Worm (Caenorhabditis elegans) whole organism, late embryonic: ENCODE data around the gene str-45.

Experiments used
- C38D4.7 ChIP-seq: fragments of 200-800 bp; sonication (Bioruptor generic); optimal IDR thresholded peaks from 2 replicates; lab custom pipeline; 2018; ENCODE audit warnings: mild to moderate bottlenecking, missing genetic modification characterization, moderate library complexity, missing compliant biosample characterization
- K02D7.2 ChIP-seq: sonication (generic microtip); optimal IDR thresholded peaks from 2 replicates; lab custom pipeline; 2017; ENCODE audit warnings: mild to moderate bottlenecking, missing genetic modification characterization, missing compliant biosample characterization
- K09A11.1 ChIP-seq: sonication (generic microtip); optimal IDR thresholded peaks from 2 replicates; lab custom pipeline; 2017; ENCODE audit warnings: antibody characterized with exemption, mild to moderate bottlenecking, missing genetic modification characterization, missing compliant biosample characterization; ENCODE audit not compliant: insufficient read depth
- Y22D7AL.16 ChIP-seq: sonication (generic microtip); optimal IDR thresholded peaks from 2 replicates; lab custom pipeline; 2016; ENCODE audit warnings: missing genetic modification characterization, missing compliant biosample characterization
- ahr-1 ChIP-seq: sonication (generic microtip); optimal IDR thresholded peaks from 2 replicates; lab custom pipeline; 2016; ENCODE audit warnings: missing genetic modification characterization, missing compliant biosample characterization
- ama-1 ChIP-seq: fragments of 150-350 bp; optimal IDR thresholded peaks from 2 replicates; lab custom pipeline; 2014
- ceh-14 ChIP-seq: sonication (generic microtip); optimal IDR thresholded peaks from 2 replicates; lab custom pipeline; 2016; ENCODE audit warnings: missing genotype, missing genetic modification characterization, missing compliant biosample characterization
- ceh-18 ChIP-seq: sonication (generic microtip); optimal IDR thresholded peaks from 2 replicates; lab custom pipeline; 2016; ENCODE audit warnings: missing genetic modification characterization, missing compliant biosample characterization
- ceh-19 ChIP-seq: fragments of 200-800 bp; sonication (Bioruptor generic); optimal IDR thresholded peaks from 2 replicates; lab custom pipeline; 2018; ENCODE audit warnings: mild to moderate bottlenecking, missing genetic modification characterization, missing compliant biosample characterization
- ceh-2 ChIP-seq: sonication (generic microtip); optimal IDR thresholded peaks from 2 replicates; lab custom pipeline; 2016; ENCODE audit warnings: missing genotype, missing genetic modification characterization, missing compliant biosample characterization
- ceh-22 ChIP-seq: sonication (generic microtip); optimal IDR thresholded peaks from 2 replicates; lab custom pipeline; 2017; ENCODE audit warnings: missing biosample characterization, missing genetic modification characterization
- ceh-24 ChIP-seq: sonication (generic microtip); optimal IDR thresholded peaks from 2 replicates; lab custom pipeline; 2016; ENCODE audit warnings: mild to moderate bottlenecking, missing genetic modification characterization, missing compliant biosample characterization
- ceh-30 ChIP-seq: fragments of 150-350 bp; optimal IDR thresholded peaks from 2 replicates; lab custom pipeline; 2014; ENCODE audit warnings: missing biosample characterization, missing genetic modification characterization
- ceh-31 ChIP-seq: sonication (generic microtip); optimal IDR thresholded peaks from 2 replicates; lab custom pipeline; 2016; ENCODE audit warnings: missing genetic modification characterization, missing compliant biosample characterization
- ceh-34 ChIP-seq: sonication (generic microtip); optimal IDR thresholded peaks from 2 replicates; lab custom pipeline; 2016; ENCODE audit warnings: mild to moderate bottlenecking, missing genetic modification characterization, missing compliant biosample characterization
- ceh-45 ChIP-seq: fragments of 200-800 bp; sonication (Bioruptor generic); IDR thresholded peaks from 2 replicates; pipeline ENCODE4 v1.3.6; 2022; ENCODE audit warnings: missing genetic modification reagents, missing genetic modification characterization, missing compliant biosample characterization
- ceh-48 ChIP-seq: sonication (generic microtip); optimal IDR thresholded peaks from 2 replicates; lab custom pipeline; 2016; ENCODE audit warnings: missing genetic modification characterization, inconsistent platforms, missing compliant biosample characterization
- ceh-6 ChIP-seq: fragments of 200-800 bp; sonication (Bioruptor generic); optimal IDR thresholded peaks from 2 replicates; lab custom pipeline; 2018; ENCODE audit warnings: mild to moderate bottlenecking, missing genetic modification characterization, missing compliant biosample characterization
- dmd-4 ChIP-seq: sonication (generic microtip); optimal IDR thresholded peaks from 2 replicates; lab custom pipeline; 2016; ENCODE audit warnings: borderline replicate concordance, missing genetic modification characterization, missing compliant biosample characterization
- dve-1 ChIP-seq: sonication (generic microtip); optimal IDR thresholded peaks from 2 replicates; lab custom pipeline; 2017; ENCODE audit warnings: antibody characterized with exemption, mild to moderate bottlenecking, missing genetic modification characterization, missing compliant biosample characterization
- elt-2 ChIP-seq: sonication (generic microtip); optimal IDR thresholded peaks from 2 replicates; lab custom pipeline; 2016; ENCODE audit warnings: missing genetic modification reagents, missing genetic modification characterization, missing compliant biosample characterization
- elt-4 ChIP-seq: sonication (generic microtip); optimal IDR thresholded peaks from 2 replicates; lab custom pipeline; 2016; ENCODE audit warnings: missing genetic modification characterization, missing compliant biosample characterization
- ets-4 ChIP-seq: sonication (generic microtip); optimal IDR thresholded peaks from 2 replicates; lab custom pipeline; 2016; ENCODE audit warnings: missing genetic modification characterization, missing compliant biosample characterization
- fkh-6 ChIP-seq: sonication (generic microtip); optimal IDR thresholded peaks from 2 replicates; lab custom pipeline; 2016; ENCODE audit warnings: missing genetic modification characterization, missing compliant biosample characterization
- gmeb-2 ChIP-seq: sonication (generic microtip); optimal IDR thresholded peaks from 2 replicates; lab custom pipeline; 2016; ENCODE audit warnings: missing genetic modification characterization, inconsistent platforms, missing compliant biosample characterization
- hlh-13 ChIP-seq: fragments of 200-800 bp; sonication (Bioruptor generic); optimal IDR thresholded peaks from 2 replicates; lab custom pipeline; 2018; ENCODE audit warnings: mild to moderate bottlenecking, missing genetic modification characterization, missing compliant biosample characterization
- hlh-15 ChIP-seq: sonication (generic microtip); optimal IDR thresholded peaks from 2 replicates; lab custom pipeline; 2016; ENCODE audit warnings: missing genetic modification characterization, missing compliant biosample characterization
- hlh-30 ChIP-seq: sonication (generic microtip); optimal IDR thresholded peaks from 2 replicates; lab custom pipeline; 2017; ENCODE audit warnings: antibody characterized with exemption, missing genetic modification characterization, missing compliant biosample characterization; ENCODE audit not compliant: insufficient read depth
- hlh-6 ChIP-seq: sonication (generic microtip); optimal IDR thresholded peaks from 2 replicates; lab custom pipeline; 2016; ENCODE audit warnings: missing genotype, missing genetic modification characterization, missing compliant biosample characterization
- hlh-8 ChIP-seq: sonication (generic microtip); optimal IDR thresholded peaks from 2 replicates; lab custom pipeline; 2016; ENCODE audit warnings: missing genotype, missing genetic modification characterization, missing compliant biosample characterization
- lim-6 ChIP-seq: sonication (generic microtip); optimal IDR thresholded peaks from 2 replicates; lab custom pipeline; 2016; ENCODE audit warnings: missing genetic modification characterization, missing compliant biosample characterization
- madf-2 ChIP-seq: sonication (generic microtip); optimal IDR thresholded peaks from 2 replicates; lab custom pipeline; 2017; ENCODE audit warnings: missing genetic modification characterization, missing compliant biosample characterization
- nfya-1 ChIP-seq: sonication (generic microtip); optimal IDR thresholded peaks from 2 replicates; lab custom pipeline; 2017; ENCODE audit warnings: missing genetic modification characterization, mild to moderate bottlenecking, missing compliant biosample characterization, antibody characterized with exemption, moderate library complexity
- nhr-11 ChIP-seq: fragments of 150-350 bp; optimal IDR thresholded peaks from 2 replicates; lab custom pipeline; 2014; ENCODE audit warnings: missing biosample characterization, missing genetic modification characterization
- nhr-232 ChIP-seq: sonication (generic microtip); optimal IDR thresholded peaks from 2 replicates; lab custom pipeline; 2016; ENCODE audit warnings: missing genetic modification characterization, missing compliant biosample characterization
- odd-2 ChIP-seq: sonication (generic microtip); optimal IDR thresholded peaks from 2 replicates; lab custom pipeline; 2017; ENCODE audit warnings: antibody characterized with exemption, mild to moderate bottlenecking, missing genetic modification characterization, missing compliant biosample characterization
- pag-3 ChIP-seq: sonication (generic microtip); optimal IDR thresholded peaks from 2 replicates; lab custom pipeline; 2016; ENCODE audit warnings: missing compliant biosample characterization, missing genetic modification characterization, borderline replicate concordance
- pax-1 ChIP-seq: fragments of 150-350 bp; optimal IDR thresholded peaks from 2 replicates; lab custom pipeline; 2014; ENCODE audit warnings: missing biosample characterization, missing genetic modification characterization
- pha-4 ChIP-seq: fragments of 150-350 bp; optimal IDR thresholded peaks from 2 replicates; lab custom pipeline; 2018; ENCODE audit warnings: missing biosample characterization, missing genetic modification reagents, missing genetic modification characterization
- pqm-1 ChIP-seq: sonication (generic microtip); optimal IDR thresholded peaks from 2 replicates; lab custom pipeline; 2016; ENCODE audit warnings: missing genetic modification characterization, missing compliant biosample characterization
- pros-1 ChIP-seq: fragments of 150-350 bp; optimal IDR thresholded peaks from 2 replicates; lab custom pipeline; 2014; ENCODE audit warnings: missing biosample characterization, missing genetic modification reagents, missing genetic modification characterization
- rnt-1 ChIP-seq: sonication (generic microtip); optimal IDR thresholded peaks from 2 replicates; lab custom pipeline; 2016; ENCODE audit warnings: missing genetic modification characterization, missing compliant biosample characterization
- sox-2 ChIP-seq: fragments of 200-800 bp; sonication (Bioruptor generic); IDR thresholded peaks from 2 replicates; pipeline ENCODE4 v1.3.6; 2022; ENCODE audit warnings: missing genetic modification reagents, missing genetic modification characterization, missing compliant biosample characterization
- syd-9 ChIP-seq: sonication (generic microtip); optimal IDR thresholded peaks from 2 replicates; lab custom pipeline; 2016; ENCODE audit warnings: mild to moderate bottlenecking, missing genetic modification characterization, moderate library complexity, missing compliant biosample characterization
- tbx-2 ChIP-seq: sonication (generic microtip); optimal IDR thresholded peaks from 2 replicates; lab custom pipeline; 2016; ENCODE audit warnings: missing genetic modification characterization, missing compliant biosample characterization
- ttx-3 ChIP-seq: sonication (generic microtip); optimal IDR thresholded peaks from 2 replicates; lab custom pipeline; 2016; ENCODE audit warnings: missing genetic modification reagents, missing genetic modification characterization, missing compliant biosample characterization
- unc-3 ChIP-seq, 2 experiments: fragments of 200-800 bp in 1 of 2; sonication (Bioruptor generic) in 1 of 2; sonication (generic microtip) in 1 of 2; conservative IDR thresholded peaks in 1 of 2; optimal IDR thresholded peaks in 1 of 2; 2 replicates each; pipeline versions ENCODE4 v1.3.6 to Lab custom; 2016 to 2022; ENCODE audit warnings: missing compliant biosample characterization in 2 of 2, missing genetic modification characterization in 2 of 2, missing genetic modification reagents in 1 of 2
- unc-42 ChIP-seq: sonication (generic microtip); optimal IDR thresholded peaks from 2 replicates; lab custom pipeline; 2016; ENCODE audit warnings: missing genotype, missing genetic modification characterization, missing compliant biosample characterization
- unc-55 ChIP-seq: sonication (generic microtip); optimal IDR thresholded peaks from 2 replicates; lab custom pipeline; 2017; ENCODE audit warnings: missing biosample characterization, missing genetic modification reagents, missing genetic modification characterization
- ztf-16 ChIP-seq: sonication (generic microtip); optimal IDR thresholded peaks from 2 replicates; lab custom pipeline; 2017; ENCODE audit warnings: missing genetic modification characterization, missing compliant biosample characterization

Gene str-45

ce11 chrV:15189567-15189966, 30.8 kb downstream of the str-45 start, which contains the start of gene cyn-3:
Gene cyn-3 (plus strand): TSS chrV:15189927.
- peak; percentile 12 for TF ChIP-seq pros-1 (tag; lab: Kevin White, UChicago)
- TF ChIP-seq C38D4.7 (GFP tag; lab: Kevin White, UChicago), result no peak
- peak; percentile 66 for TF ChIP-seq nfya-1 (tag; lab: Kevin White, UChicago)
- no peak for TF ChIP-seq gmeb-2
- peak; percentile 76 for TF ChIP-seq unc-42 (tag; lab: Kevin White, UChicago)
- TF ChIP-seq ceh-18 (tag; lab: Kevin White, UChicago), result peak; percentile 36
- no peak for TF ChIP-seq ceh-6 (GFP tag; lab: Kevin White, UChicago)
- TF ChIP-seq ceh-31 (tag; lab: Kevin White, UChicago), result peak; percentile 63
- TF ChIP-seq hlh-6, result no peak
- TF ChIP-seq hlh-15, result no peak
- no peak for TF ChIP-seq hlh-8 (tag; lab: Kevin White, UChicago)
- peak; percentile 30 for TF ChIP-seq ceh-48 (tag; lab: Kevin White, UChicago)
- TF ChIP-seq ama-1 (lab: Kevin White, UChicago), result no peak
- no peak for TF ChIP-seq lim-6 (tag; lab: Kevin White, UChicago)
- no peak for TF ChIP-seq pax-1 (tag; lab: Kevin White, UChicago)
- peak; percentile 40 for TF ChIP-seq unc-55 (GFP tag; lab: Kevin White, UChicago)
- TF ChIP-seq dve-1, result peak; percentile 58
- peak; percentile 16 for TF ChIP-seq tbx-2
- no peak for TF ChIP-seq K09A11.1
- TF ChIP-seq fkh-6 (tag; lab: Kevin White, UChicago), result no peak

DNA sequence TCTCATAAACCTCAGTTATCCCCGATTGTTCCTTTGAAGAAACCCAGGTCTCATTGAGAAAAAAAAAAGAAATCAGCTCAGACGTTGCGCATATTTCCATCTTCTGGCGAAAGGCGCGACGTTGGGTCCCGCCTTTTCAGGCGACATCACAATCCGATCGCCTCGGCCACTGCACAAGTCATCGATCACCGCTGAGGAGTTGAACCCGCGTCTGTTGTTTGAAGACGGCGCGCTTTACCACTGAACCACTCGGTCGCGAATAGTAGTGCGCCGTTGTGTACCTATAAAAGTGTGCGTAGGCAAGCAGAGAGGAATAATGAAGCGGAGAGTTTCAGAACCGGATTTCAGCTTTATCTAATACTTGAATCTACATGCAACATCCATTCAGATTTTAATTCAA, 32.1 kb downstream of the str-45 start, which contains the start of gene Y75B12B.11:
TSS of gene Y75B12B.11 (plus strand) at position 394 of the 400 bp plus-strand sequence.
- TF ChIP-seq rnt-1 (peak; percentile 76), hlh-13 (GFP tag; lab: Kevin White, UChicago) (peak; percentile 75), ceh-24 (peak; percentile 84), ceh-6 (GFP tag; lab: Kevin White, UChicago) (peak; percentile 87), unc-3 (GFP tag; conservative IDR thresholded peaks at IDR 0.05; lab: Robert Waterston, UW) (peak; percentile 54; the same call in 1 of the 2 replicates), unc-3 (tag; optimal IDR thresholded peaks at IDR 0.05; lab: Kevin White, UChicago) (peak; percentile 71), ets-4 (tag; lab: Kevin White, UChicago) (peak; percentile 69), tbx-2 (peak; percentile 86), hlh-6 (peak; percentile 92), syd-9 (tag; lab: Kevin White, UChicago) (peak; percentile 91), ceh-30 (peak; percentile 82), ttx-3 (tag; lab: Kevin White, UChicago) (peak; percentile 87), ceh-2 (tag; lab: Kevin White, UChicago) (peak; percentile 88), pag-3 (tag; lab: Kevin White, UChicago) (no peak), ceh-19 (GFP tag; lab: Kevin White, UChicago) (peak; percentile 93), ceh-34 (peak; percentile 88), nhr-11 (tag; lab: Kevin White, UChicago) (no peak), ztf-16 (tag; lab: Kevin White, UChicago) (peak; percentile 84), ahr-1 (tag; lab: Kevin White, UChicago) (peak; percentile 71), unc-55 (GFP tag; lab: Kevin White, UChicago) (peak; percentile 8), hlh-15 (peak; percentile 80), odd-2 (no peak), ceh-22 (tag; lab: Kevin White, UChicago) (no peak), nhr-232 (tag; lab: Kevin White, UChicago) (peak; percentile 84), elt-2 (tag; lab: Kevin White, UChicago) (peak; percentile 93), pha-4 (tag; lab: Kevin White, UChicago) (no peak), dmd-4 (tag; lab: Kevin White, UChicago) (peak; percentile 86), unc-42 (tag; lab: Kevin White, UChicago) (no peak), pqm-1 (peak; percentile 84), Y22D7AL.16 (tag; lab: Kevin White, UChicago) (peak; percentile 77), sox-2 (GFP tag; lab: Robert Waterston, UW) (peak; percentile 62; the same call in 1 of the 2 replicates), dve-1 (peak; percentile 87), elt-4 (tag; lab: Kevin White, UChicago) (peak; percentile 82), ceh-14 (tag; lab: Kevin White, UChicago) (peak; percentile 93), K02D7.2 (peak; percentile 85), lim-6 (tag; lab: Kevin White, UChicago) (peak; percentile 46), gmeb-2 (peak; percentile 80), hlh-30 (tag; lab: Kevin White, UChicago) (peak; percentile 67), madf-2 (tag; lab: Kevin White, UChicago) (peak; percentile 85), ceh-45 (GFP tag; lab: Robert Waterston, UW) (peak; percentile 81)
